Worm (Caenorhabditis elegans): ENCODE measurements around the gene zipt-13.

- TF ChIP-seq F39B2.1 (GFP tag; IDR thresholded peaks at IDR 0.05) (no peak), efl-1 (GFP tag; optimal IDR thresholded peaks at IDR 0.05) (no peak), F49E8.2 (tag; optimal IDR thresholded peaks at IDR 0.05; ENCODE audit: insufficient read depth) (no peak), ceh-40 (GFP tag; IDR thresholded peaks at IDR 0.05) (no peak), D2030.7 (GFP tag; IDR thresholded peaks at IDR 0.05) (no peak), nhr-179 (tag; optimal IDR thresholded peaks at IDR 0.05) (no peak), ets-4 (GFP tag; optimal IDR thresholded peaks at IDR 0.05) (no peak), unc-62 (GFP tag; optimal IDR thresholded peaks at IDR 0.05) (no peak)
Measured at ce11 chrX:10208481-10208880, 28.3 kb downstream of the zipt-13 start.

Measured in whole organism, young adult.